Fruit fly (Drosophila melanogaster): ENCODE data around the gene CG31460.

The CG31460 gene

DNA sequence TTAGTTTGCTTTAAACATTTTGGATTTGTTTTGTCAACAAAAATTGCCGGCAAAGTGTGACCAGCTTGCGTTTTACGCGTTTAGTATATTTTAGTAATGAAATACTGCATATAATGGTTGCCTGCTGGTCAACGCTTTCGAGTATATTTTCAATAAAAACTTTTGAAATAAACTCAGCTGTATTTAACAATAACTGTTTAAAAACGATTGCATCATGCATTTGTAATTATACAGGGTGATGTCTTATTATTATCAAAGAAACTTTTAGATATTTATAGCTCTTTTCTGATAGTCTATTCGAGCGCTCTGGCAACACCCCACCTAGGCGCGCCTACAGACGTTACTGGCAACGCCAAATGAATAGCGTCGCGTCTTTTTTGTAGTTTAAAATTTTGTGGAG is 1.3 kb downstream of the CG31460 start, which contains the start of gene Cenp-C:
TSS of gene Cenp-C (plus strand) at position 332 of the 400 bp plus-strand sequence.
- TF ChIP-seq CG33017 (tag; optimal IDR thresholded peaks at IDR 0.05) (no peak), Crg-1 (GFP tag; optimal IDR thresholded peaks at IDR 0.05) (peak; percentile 32), Clk (GFP tag; optimal IDR thresholded peaks at IDR 0.05) (no peak), toe (GFP tag; optimal IDR thresholded peaks at IDR 0.05) (peak; percentile 59), cnc (optimal IDR thresholded peaks at IDR 0.05) (no peak), ovo (GFP tag; optimal IDR thresholded peaks at IDR 0.05) (no peak), Hr96 (GFP tag; optimal IDR thresholded peaks at IDR 0.05) (peak; percentile 10), CG7045 (GFP tag; optimal IDR thresholded peaks at IDR 0.05) (no peak), tj (GFP tag; optimal IDR thresholded peaks at IDR 0.05) (peak; percentile 29), CG5204 (GFP tag; optimal IDR thresholded peaks at IDR 0.05) (no peak), kay (GFP tag; ENCODE audit: borderline replicate concordance) (peak; percentile 7), CG7101 (tag; optimal IDR thresholded peaks at IDR 0.05) (peak; percentile 29), bab1 (GFP tag; optimal IDR thresholded peaks at IDR 0.05) (peak; percentile 20), CG1620 (GFP tag; optimal IDR thresholded peaks at IDR 0.05) (no peak), cic (GFP tag; optimal IDR thresholded peaks at IDR 0.05) (no peak), CG14711 (tag; optimal IDR thresholded peaks at IDR 0.05) (peak; percentile 46), pad (GFP tag; optimal IDR thresholded peaks at IDR 0.05) (no peak), CG11617 (GFP tag; optimal IDR thresholded peaks at IDR 0.05) (no peak), Mnt (GFP tag; optimal IDR thresholded peaks at IDR 0.05) (no peak), CG12768 (GFP tag; optimal IDR thresholded peaks at IDR 0.05) (no peak)

DNA sequence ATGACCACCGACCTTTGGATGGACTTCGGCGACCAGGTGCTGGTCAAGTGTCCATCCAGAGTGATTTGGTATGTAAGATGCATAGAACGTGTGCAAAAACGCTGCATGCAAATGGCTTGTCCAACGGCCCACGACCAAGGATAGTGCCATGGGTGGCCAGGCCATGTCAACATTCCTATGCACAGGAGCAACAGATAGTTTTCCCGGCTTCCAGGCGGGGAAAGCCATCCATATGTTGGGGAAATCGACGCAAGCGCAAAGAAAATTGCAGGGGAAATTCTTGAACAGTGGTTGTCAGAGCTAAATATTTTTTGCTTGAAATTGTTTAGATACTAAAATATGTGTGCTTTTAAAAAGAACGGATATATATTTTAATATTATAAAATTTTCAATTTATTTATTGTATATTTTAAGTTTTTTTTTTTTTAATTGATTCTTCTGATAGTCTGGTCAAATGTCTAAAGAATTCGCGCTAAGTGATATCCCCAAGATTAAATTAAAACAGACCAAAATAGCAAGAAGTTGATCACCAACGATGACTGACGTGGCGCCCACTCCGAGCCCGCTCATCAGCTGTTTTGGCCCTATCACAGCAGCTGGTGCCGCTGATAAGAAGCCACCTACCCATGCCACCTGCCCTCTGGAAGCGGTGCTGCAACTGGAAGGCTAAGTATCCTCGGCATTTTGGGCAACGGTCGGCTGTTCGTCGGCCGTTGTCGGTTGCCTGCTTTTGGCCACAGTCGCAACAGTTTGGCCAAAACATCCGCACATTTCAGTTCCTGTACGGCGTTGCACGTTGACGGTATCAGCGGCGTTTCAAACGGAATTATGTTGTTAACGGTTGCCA is 15.2 kb downstream of the CG31460 start, which contains the start of gene 5-HT2B:
TSS of gene 5-HT2B (plus strand) at position 797 of the 847 bp plus-strand sequence.
- TF ChIP-seq CG7045 (GFP tag; optimal IDR thresholded peaks at IDR 0.05), result peak; percentile 70
- peak; percentile 49 for TF ChIP-seq CG33017 (tag; optimal IDR thresholded peaks at IDR 0.05)
- TF ChIP-seq Clk (GFP tag; optimal IDR thresholded peaks at IDR 0.05), result no peak
- TF ChIP-seq ovo (GFP tag; optimal IDR thresholded peaks at IDR 0.05), result no peak
- peak; percentile 19 for TF ChIP-seq CG5204 (GFP tag; optimal IDR thresholded peaks at IDR 0.05)
- peak; percentile 91 for TF ChIP-seq pad (GFP tag; optimal IDR thresholded peaks at IDR 0.05)
- no peak for TF ChIP-seq cnc (optimal IDR thresholded peaks at IDR 0.05)
- no peak for TF ChIP-seq toe (GFP tag; optimal IDR thresholded peaks at IDR 0.05)
- TF ChIP-seq CG1620 (GFP tag; optimal IDR thresholded peaks at IDR 0.05), result no peak
- TF ChIP-seq CG11617 (GFP tag; optimal IDR thresholded peaks at IDR 0.05), result peak; percentile 18
- no peak for TF ChIP-seq Crg-1 (GFP tag; optimal IDR thresholded peaks at IDR 0.05)
- peak; percentile 16 for TF ChIP-seq CG14711 (tag; optimal IDR thresholded peaks at IDR 0.05)
- TF ChIP-seq tj (GFP tag; optimal IDR thresholded peaks at IDR 0.05), result no peak
- no peak for TF ChIP-seq cic (GFP tag; optimal IDR thresholded peaks at IDR 0.05)
- TF ChIP-seq CG7101 (tag; optimal IDR thresholded peaks at IDR 0.05), result peak; percentile 10
- no peak for TF ChIP-seq Mnt (GFP tag; optimal IDR thresholded peaks at IDR 0.05)
- TF ChIP-seq Hr96 (GFP tag; optimal IDR thresholded peaks at IDR 0.05), result no peak
- peak; percentile 45 for TF ChIP-seq CG12768 (GFP tag; optimal IDR thresholded peaks at IDR 0.05)
- no peak for TF ChIP-seq bab1 (GFP tag; optimal IDR thresholded peaks at IDR 0.05)
- TF ChIP-seq kay (GFP tag; ENCODE audit: borderline replicate concordance), result no peak

DNA sequence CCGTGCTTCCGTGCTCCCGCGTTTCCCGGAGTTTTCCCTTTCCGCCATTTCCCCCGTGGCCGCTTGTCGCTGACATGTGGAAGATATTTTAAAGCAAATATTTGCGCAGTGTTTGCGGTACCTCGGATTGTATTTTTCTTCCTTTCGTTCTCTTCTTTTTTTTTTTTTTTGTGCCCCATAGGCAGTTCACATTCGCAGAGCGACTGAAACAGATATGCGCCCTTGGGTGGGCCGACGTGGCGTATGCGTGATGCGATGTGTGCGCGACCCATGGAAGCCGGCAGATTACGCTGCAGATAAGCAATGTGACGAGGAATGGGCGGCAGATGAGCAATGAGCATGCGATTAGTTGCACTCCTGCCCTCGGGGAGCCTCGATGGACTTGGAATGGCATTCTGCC is 25.4 kb downstream of the CG31460 start:
- TF ChIP-seq CG12768 (GFP tag; optimal IDR thresholded peaks at IDR 0.05) (no peak), cic (GFP tag; optimal IDR thresholded peaks at IDR 0.05) (no peak), tj (GFP tag; optimal IDR thresholded peaks at IDR 0.05) (no peak)

DNA sequence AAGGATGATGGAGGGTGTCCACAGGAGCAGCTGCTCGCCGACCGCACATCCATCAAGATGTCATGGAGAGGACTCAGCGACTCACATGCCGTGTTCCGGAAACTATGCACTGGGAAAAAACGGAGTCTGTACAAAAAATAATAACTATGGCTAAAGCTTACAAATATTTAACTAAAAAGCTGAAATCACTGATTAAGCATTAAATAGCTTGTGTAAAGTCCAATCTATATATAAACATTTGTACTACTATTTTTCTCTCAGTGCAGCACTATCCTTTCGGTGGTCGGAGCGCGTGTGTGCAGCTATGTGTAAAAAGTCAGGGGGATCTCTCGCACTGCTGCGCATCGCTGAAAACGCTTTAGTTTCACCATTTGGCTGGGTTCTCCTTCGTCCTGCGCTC is 33.7 kb downstream of the CG31460 start:
- TF ChIP-seq Hr96 (GFP tag; optimal IDR thresholded peaks at IDR 0.05), result no peak
- TF ChIP-seq CG5204 (GFP tag; optimal IDR thresholded peaks at IDR 0.05), result peak; percentile 48

Measured in whole organism, adult.